Worm (Caenorhabditis elegans): ENCODE data around the gene F10E9.11.

The F10E9.11 gene

ce11 chrIII:8281310-8281709 lies 37.8 kb downstream of the F10E9.11 start (continued):
- no peak for TF ChIP-seq Y79H2A.3 (GFP tag; conservative IDR thresholded peaks at IDR 0.05)

- TF ChIP-seq F10E7.11 (tag; optimal IDR thresholded peaks at IDR 0.05) (no peak), let-526 (GFP tag; IDR thresholded peaks at IDR 0.05) (no peak), Y53F4B.3 (GFP tag; IDR thresholded peaks at IDR 0.05) (no peak), madf-10 (tag; optimal IDR thresholded peaks at IDR 0.05) (no peak), F37B4.10 (GFP tag; IDR thresholded peaks at IDR 0.05) (no peak), madf-8 (GFP tag; conservative IDR thresholded peaks at IDR 0.05) (no peak)
These were observed 38.7 kb downstream of the F10E9.11 start for ce11 chrIII:8280352-8280751.

ce11 chrIII:8279567-8279966 lies 39.5 kb downstream of the F10E9.11 start:
- TF ChIP-seq zim-3 (tag; optimal IDR thresholded peaks at IDR 0.05) = no peak
- TF ChIP-seq egl-18 (GFP tag; IDR thresholded peaks at IDR 0.05) = no peak
- TF ChIP-seq F52B5.7 (tag; optimal IDR thresholded peaks at IDR 0.05) = no peak
- no peak for TF ChIP-seq ztf-18 (tag; optimal IDR thresholded peaks at IDR 0.05)
- no peak for TF ChIP-seq K12H6.12 (tag; optimal IDR thresholded peaks at IDR 0.05)
- TF ChIP-seq F33H1.4 (GFP tag; IDR thresholded peaks at IDR 0.05) = no peak
- TF ChIP-seq lir-1 (GFP tag; conservative IDR thresholded peaks at IDR 0.05) = no peak
- no peak for TF ChIP-seq madf-6 (GFP tag; IDR thresholded peaks at IDR 0.05)
- no peak for TF ChIP-seq hsf-1 (GFP tag; IDR thresholded peaks at IDR 0.05)
- no peak for TF ChIP-seq ztf-28 (GFP tag; IDR thresholded peaks at IDR 0.05)
- TF ChIP-seq ets-4 (GFP tag; optimal IDR thresholded peaks at IDR 0.05) = no peak
- no peak for TF ChIP-seq efl-1 (GFP tag; optimal IDR thresholded peaks at IDR 0.05)

- TF ChIP-seq F10E7.11 (tag; optimal IDR thresholded peaks at IDR 0.05) = no peak
- no peak for TF ChIP-seq ceh-79 (tag; optimal IDR thresholded peaks at IDR 0.05)
These were observed 40.3 kb downstream of the F10E9.11 start, which contains the start of gene mig-10 for ce11 chrIII:8278801-8279200. TSS of gene mig-10 (plus strand) at chrIII:8279101.

- TF ChIP-seq rpc-1 (optimal IDR thresholded peaks at IDR 0.05) (no peak), rpc-1 (tag; optimal IDR thresholded peaks at IDR 0.05) (no peak), F49E8.2 (tag; optimal IDR thresholded peaks at IDR 0.05; ENCODE audit: insufficient read depth) (no peak)
These were observed 43.2 kb downstream of the F10E9.11 start, which contains the start of gene clec-160 for ce11 chrIII:8275871-8276270. TSS of gene clec-160 (minus strand) at chrIII:8275971.

ce11 chrIII:8271676-8272225 lies 47.3 kb downstream of the F10E9.11 start, which contains the start of the genes mps-4 and F09G8.10:
TSS of gene mps-4 (minus strand) at chrIII:8271776.
TSS of gene F09G8.10 (minus strand) at chrIII:8272175.
- no peak for TF ChIP-seq F33H1.4 (GFP tag; IDR thresholded peaks at IDR 0.05)
- TF ChIP-seq aptf-2 (GFP tag; conservative IDR thresholded peaks at IDR 0.05) = no peak
- no peak for TF ChIP-seq dpff-1 (tag; optimal IDR thresholded peaks at IDR 0.05)
- no peak for TF ChIP-seq F57C9.4 (tag; optimal IDR thresholded peaks at IDR 0.05)
- no peak for TF ChIP-seq madf-8 (GFP tag; conservative IDR thresholded peaks at IDR 0.05)
- TF ChIP-seq mxl-1 (tag; optimal IDR thresholded peaks at IDR 0.05) = no peak
- TF ChIP-seq madf-3 (GFP tag; IDR thresholded peaks at IDR 0.05) = no peak
- TF ChIP-seq let-607 (tag; optimal IDR thresholded peaks at IDR 0.05) = no peak
- TF ChIP-seq attf-6 (GFP tag; IDR thresholded peaks at IDR 0.05) = no peak
- TF ChIP-seq C17E4.6 (GFP tag; IDR thresholded peaks at IDR 0.05) = no peak
- no peak for TF ChIP-seq hrde-1 (tag; optimal IDR thresholded peaks at IDR 0.05; ENCODE audit: borderline replicate concordance)

Measured in whole organism, young adult.